Fruit fly (Drosophila melanogaster): ENCODE results near the gene CG3040.

The CG3040 gene

DNA sequence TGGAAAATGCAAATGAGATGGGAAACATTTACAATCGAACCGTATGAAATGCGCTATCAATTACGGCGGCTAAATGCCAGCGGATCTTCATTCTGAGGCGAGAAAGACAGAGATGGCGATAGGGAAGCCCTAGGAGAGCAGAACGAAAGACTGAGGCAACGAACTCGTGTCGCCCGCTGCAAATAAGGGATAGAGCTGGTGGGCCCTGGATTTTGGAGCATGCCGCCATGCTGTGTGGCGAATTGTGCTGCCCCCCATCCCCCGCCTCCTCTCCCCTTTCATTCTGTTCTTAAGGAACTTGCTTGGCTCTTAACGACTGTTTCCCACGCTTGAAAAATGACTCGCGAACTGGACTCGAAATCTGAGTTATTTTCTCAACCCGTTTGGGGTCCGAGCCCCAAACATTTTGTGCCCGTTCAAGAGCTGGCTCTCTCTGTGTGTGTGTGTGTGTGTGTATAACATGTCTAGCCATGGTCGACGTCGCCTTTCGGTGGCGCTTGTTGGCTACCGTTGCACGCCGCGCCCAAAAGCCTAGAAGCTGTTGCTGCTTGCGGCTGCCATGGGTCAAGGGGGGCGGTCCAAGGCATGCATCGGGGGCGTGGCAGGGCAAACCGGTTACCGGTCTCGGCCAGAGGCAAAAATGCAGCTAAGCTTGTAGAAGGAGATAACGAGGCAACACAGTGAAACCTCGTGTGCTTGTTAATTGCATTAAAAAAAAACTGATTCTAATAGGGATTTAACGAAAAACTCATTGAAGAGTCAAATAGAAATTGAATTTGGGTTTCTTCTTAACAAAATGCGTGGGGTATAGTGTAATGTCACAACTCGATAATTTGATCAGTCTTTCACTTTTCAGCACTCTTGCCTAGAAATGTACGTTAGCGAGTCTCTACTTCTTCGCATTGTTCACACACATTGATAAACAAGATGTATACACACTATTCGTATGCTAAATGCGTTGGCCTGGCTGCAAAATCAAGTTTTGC is 35.2 kb upstream of the CG3040 start:
- TF ChIP-seq CG7101 (tag; optimal IDR thresholded peaks at IDR 0.05), result peak; percentile 1
- no peak for TF ChIP-seq Crg-1 (GFP tag; optimal IDR thresholded peaks at IDR 0.05)
- no peak for TF ChIP-seq CG14711 (tag; optimal IDR thresholded peaks at IDR 0.05)
- no peak for TF ChIP-seq toe (GFP tag; optimal IDR thresholded peaks at IDR 0.05)

DNA sequence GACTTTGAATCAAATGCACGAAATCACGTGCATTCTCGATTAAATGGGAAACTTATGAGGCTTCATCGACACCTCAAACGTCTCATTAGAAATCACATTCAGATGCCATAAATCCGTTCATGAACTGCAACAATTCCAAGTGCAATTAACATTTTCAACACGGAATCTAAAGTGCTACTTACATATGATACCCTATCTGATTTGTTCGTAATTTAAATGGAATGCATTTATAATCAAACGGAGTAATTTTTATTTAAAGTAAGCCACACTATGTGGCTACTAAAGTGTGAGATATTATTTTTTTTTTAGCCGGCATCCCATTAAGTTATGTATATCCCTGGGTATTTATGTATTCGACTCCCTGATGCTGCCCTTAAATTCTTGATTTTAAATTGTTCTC is 34.5 kb upstream of the CG3040 start:
- TF ChIP-seq CG14711 (tag; optimal IDR thresholded peaks at IDR 0.05) (peak; percentile 13), CG11617 (GFP tag; optimal IDR thresholded peaks at IDR 0.05) (no peak), Mnt (GFP tag; optimal IDR thresholded peaks at IDR 0.05) (no peak), CG7101 (tag; optimal IDR thresholded peaks at IDR 0.05) (no peak)

DNA sequence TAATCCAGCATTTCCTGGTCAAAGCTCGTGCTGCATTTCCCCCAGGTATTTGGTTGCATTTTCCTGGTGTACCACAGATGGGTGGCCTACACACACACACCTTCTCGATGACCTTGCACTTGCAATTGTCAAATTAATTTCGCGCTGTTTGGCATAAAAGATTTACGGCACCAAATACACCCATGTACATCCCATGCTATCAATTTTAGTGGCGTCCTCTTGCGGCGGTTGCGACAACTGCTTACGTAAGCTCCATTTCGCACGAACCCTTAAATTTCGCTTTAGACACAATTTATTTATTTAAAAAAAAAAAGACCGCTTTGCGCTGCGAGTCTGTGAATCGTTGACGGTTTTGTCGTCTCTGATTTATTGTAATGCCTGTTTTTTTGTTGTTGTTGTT is 32.3 kb upstream of the CG3040 start:
- TF ChIP-seq Clk (GFP tag; optimal IDR thresholded peaks at IDR 0.05) (no peak), Crg-1 (GFP tag; optimal IDR thresholded peaks at IDR 0.05) (no peak), ovo (GFP tag; optimal IDR thresholded peaks at IDR 0.05) (no peak), CG11617 (GFP tag; optimal IDR thresholded peaks at IDR 0.05) (no peak), CG33017 (tag; optimal IDR thresholded peaks at IDR 0.05) (no peak), tj (GFP tag; optimal IDR thresholded peaks at IDR 0.05) (peak; percentile 62)

DNA sequence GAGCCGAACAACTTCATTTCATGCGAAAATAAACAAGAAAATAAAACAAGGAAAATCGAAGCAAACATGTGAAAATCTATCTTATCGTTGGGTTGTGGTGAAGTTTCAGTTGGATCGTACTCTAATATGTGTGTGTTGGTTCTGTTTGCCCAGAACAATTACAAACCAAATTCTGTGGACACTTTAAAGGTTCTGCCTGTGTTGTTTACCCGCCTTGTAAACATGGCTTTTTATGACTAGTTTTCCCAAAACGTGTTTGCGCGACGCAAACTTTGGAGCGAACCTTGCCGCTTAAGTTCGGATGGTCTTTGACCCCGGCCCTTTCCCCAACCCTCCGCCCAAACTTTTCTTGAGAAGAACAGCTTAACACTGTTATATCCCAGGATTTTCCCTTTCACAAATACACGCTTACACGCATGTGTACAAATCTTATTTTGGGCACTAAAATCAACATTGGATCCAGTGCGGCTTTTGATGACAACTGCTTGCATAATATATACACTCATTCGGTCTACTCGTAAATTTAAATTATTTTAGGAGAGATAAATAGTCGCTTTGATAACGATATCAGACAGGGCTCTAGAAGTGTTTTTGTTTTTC is 31.0 kb upstream of the CG3040 start:
- no peak for TF ChIP-seq ovo (GFP tag; optimal IDR thresholded peaks at IDR 0.05)
- TF ChIP-seq pad (GFP tag; optimal IDR thresholded peaks at IDR 0.05), result peak; percentile 30
- TF ChIP-seq tj (GFP tag; optimal IDR thresholded peaks at IDR 0.05), result no peak
- TF ChIP-seq bab1 (GFP tag; optimal IDR thresholded peaks at IDR 0.05), result no peak
- no peak for TF ChIP-seq CG33017 (tag; optimal IDR thresholded peaks at IDR 0.05)
- TF ChIP-seq Hr96 (GFP tag; optimal IDR thresholded peaks at IDR 0.05), result no peak
- no peak for TF ChIP-seq cic (GFP tag; optimal IDR thresholded peaks at IDR 0.05)
- TF ChIP-seq Clk (GFP tag; optimal IDR thresholded peaks at IDR 0.05), result no peak
- no peak for TF ChIP-seq CG5204 (GFP tag; optimal IDR thresholded peaks at IDR 0.05)
- no peak for TF ChIP-seq CG14711 (tag; optimal IDR thresholded peaks at IDR 0.05)
- peak; percentile 45 for TF ChIP-seq Crg-1 (GFP tag; optimal IDR thresholded peaks at IDR 0.05)
- no peak for TF ChIP-seq kay (GFP tag; ENCODE audit: borderline replicate concordance)
- TF ChIP-seq CG7101 (tag; optimal IDR thresholded peaks at IDR 0.05), result peak; percentile 54
- no peak for TF ChIP-seq CG12768 (GFP tag; optimal IDR thresholded peaks at IDR 0.05)
- TF ChIP-seq CG11617 (GFP tag; optimal IDR thresholded peaks at IDR 0.05), result peak; percentile 3
- TF ChIP-seq CG7045 (GFP tag; optimal IDR thresholded peaks at IDR 0.05), result no peak
- TF ChIP-seq toe (GFP tag; optimal IDR thresholded peaks at IDR 0.05), result no peak
- no peak for TF ChIP-seq cnc (optimal IDR thresholded peaks at IDR 0.05)
- TF ChIP-seq Mnt (GFP tag; optimal IDR thresholded peaks at IDR 0.05), result peak; percentile 26
- TF ChIP-seq CG1620 (GFP tag; optimal IDR thresholded peaks at IDR 0.05), result peak; percentile 38

DNA sequence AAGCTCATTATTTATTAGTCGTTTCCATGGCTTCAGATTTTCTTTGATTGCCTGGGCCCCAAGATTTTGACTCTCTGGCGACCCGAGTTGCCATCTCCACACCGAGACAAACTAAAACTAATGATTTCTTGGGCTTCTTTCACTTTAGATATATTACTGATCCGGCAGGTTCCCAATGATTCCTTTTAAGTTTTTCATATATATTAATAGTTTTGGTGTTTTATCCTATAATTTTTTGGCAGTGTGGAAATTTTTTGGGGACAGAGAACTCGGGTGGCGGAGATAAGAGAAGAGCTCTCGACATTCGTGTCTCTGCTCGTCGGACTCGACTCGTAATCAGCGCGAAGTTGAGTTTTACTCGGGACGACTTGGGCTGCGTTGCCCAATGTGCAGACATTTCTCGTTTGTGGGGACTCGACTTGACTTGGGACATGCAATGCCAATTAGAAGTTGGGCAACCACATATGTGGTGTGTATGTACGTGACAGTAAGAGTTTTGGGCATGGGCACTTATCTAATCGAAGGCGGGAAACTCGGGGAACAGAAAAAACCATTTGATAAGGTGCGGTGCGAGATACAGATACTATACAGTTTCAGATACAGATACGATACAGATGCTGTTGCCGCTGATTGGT is 28.1 kb upstream of the CG3040 start:
- TF ChIP-seq Mnt (GFP tag; optimal IDR thresholded peaks at IDR 0.05) (no peak), toe (GFP tag; optimal IDR thresholded peaks at IDR 0.05) (no peak), CG7101 (tag; optimal IDR thresholded peaks at IDR 0.05) (no peak), cic (GFP tag; optimal IDR thresholded peaks at IDR 0.05) (no peak), Hr96 (GFP tag; optimal IDR thresholded peaks at IDR 0.05) (no peak), kay (GFP tag; ENCODE audit: borderline replicate concordance) (no peak), ovo (GFP tag; optimal IDR thresholded peaks at IDR 0.05) (no peak), pad (GFP tag; optimal IDR thresholded peaks at IDR 0.05) (no peak), Crg-1 (GFP tag; optimal IDR thresholded peaks at IDR 0.05) (no peak), tj (GFP tag; optimal IDR thresholded peaks at IDR 0.05) (no peak), bab1 (GFP tag; optimal IDR thresholded peaks at IDR 0.05) (no peak), CG12768 (GFP tag; optimal IDR thresholded peaks at IDR 0.05) (no peak), Clk (GFP tag; optimal IDR thresholded peaks at IDR 0.05) (no peak), CG33017 (tag; optimal IDR thresholded peaks at IDR 0.05) (no peak), CG14711 (tag; optimal IDR thresholded peaks at IDR 0.05) (no peak), CG11617 (GFP tag; optimal IDR thresholded peaks at IDR 0.05) (no peak), cnc (optimal IDR thresholded peaks at IDR 0.05) (no peak), CG1620 (GFP tag; optimal IDR thresholded peaks at IDR 0.05) (no peak), CG7045 (GFP tag; optimal IDR thresholded peaks at IDR 0.05) (no peak), CG5204 (GFP tag; optimal IDR thresholded peaks at IDR 0.05) (no peak)

DNA sequence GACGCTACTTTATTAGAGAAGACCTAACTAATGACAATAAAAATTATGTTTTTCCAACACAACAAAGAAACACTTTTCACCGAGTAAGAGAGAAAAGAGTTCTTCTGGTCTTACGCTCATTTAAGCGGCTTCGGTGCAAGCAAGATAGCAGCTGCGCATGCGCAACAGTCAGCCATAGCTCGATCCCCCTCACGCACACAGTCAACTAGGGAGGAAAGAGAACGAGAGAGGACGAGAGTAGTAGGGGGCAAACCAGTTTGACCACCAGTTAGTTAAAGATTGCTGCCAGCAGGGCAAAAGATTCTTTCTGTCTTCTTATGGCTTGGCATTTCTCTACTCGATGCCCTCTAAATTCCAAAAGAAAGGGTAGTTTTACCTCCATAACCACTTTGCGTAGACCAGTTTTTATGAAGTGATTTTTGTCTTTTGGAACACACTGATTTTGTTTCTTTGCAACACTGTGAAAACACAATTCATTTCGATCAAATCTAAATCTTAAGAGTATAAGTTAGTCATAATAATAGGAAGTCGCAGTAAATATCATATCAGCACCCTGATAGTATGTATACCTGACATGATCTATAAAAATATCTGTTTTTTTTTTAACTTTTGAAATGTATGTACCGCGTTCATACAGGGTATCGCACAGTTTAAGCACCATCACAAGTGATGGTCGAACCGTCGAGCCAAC is 27.4 kb upstream of the CG3040 start:
- TF ChIP-seq cic (GFP tag; optimal IDR thresholded peaks at IDR 0.05) (no peak), ovo (GFP tag; optimal IDR thresholded peaks at IDR 0.05) (no peak), tj (GFP tag; optimal IDR thresholded peaks at IDR 0.05) (no peak), kay (GFP tag; ENCODE audit: borderline replicate concordance) (no peak), cnc (optimal IDR thresholded peaks at IDR 0.05) (no peak), CG7101 (tag; optimal IDR thresholded peaks at IDR 0.05) (no peak), Mnt (GFP tag; optimal IDR thresholded peaks at IDR 0.05) (no peak), pad (GFP tag; optimal IDR thresholded peaks at IDR 0.05) (no peak), CG11617 (GFP tag; optimal IDR thresholded peaks at IDR 0.05) (no peak)
